Fruit fly (Drosophila melanogaster) whole organism, pupa: ENCODE results near the gene Rtel1.
A peak's percentile ranks its signal among the peaks of the same experiment; 100 is the strongest.

Source experiments
- CG10348 ChIP-seq: fragments of 200-800 bp; sonication (Bioruptor generic); IDR thresholded peaks from 2 replicates; pipeline ENCODE4 v1.3.6; 2022; ENCODE audit warnings: missing biosample characterization, missing genetic modification characterization
- CG12605 ChIP-seq: fragments of 200-800 bp; sonication (Bioruptor generic); IDR thresholded peaks from 2 replicates; pipeline ENCODE4 v1.3.6; 2022; ENCODE audit warnings: missing biosample characterization, missing genetic modification characterization
- CG13204 ChIP-seq: fragments of 200-800 bp; sonication (Bioruptor generic); optimal IDR thresholded peaks from 2 replicates; lab custom pipeline; 2018; ENCODE audit warnings: missing biosample characterization, mild to moderate bottlenecking, missing genetic modification characterization, moderate library complexity
- CG14655 ChIP-seq: fragments of 200-800 bp; sonication (Bioruptor generic); optimal IDR thresholded peaks from 3 replicates; lab custom pipeline; 2017; ENCODE audit warnings: mild to moderate bottlenecking, missing biosample characterization, missing genetic modification reagents, missing genetic modification characterization
- CG15710 ChIP-seq: fragments of 200-800 bp; sonication (Bioruptor generic); optimal IDR thresholded peaks from 2 replicates; lab custom pipeline; 2018; ENCODE audit warnings: missing biosample characterization, mild to moderate bottlenecking, missing genetic modification characterization, moderate library complexity
- CG17806 ChIP-seq: fragments of 200-800 bp; sonication (Bioruptor generic); optimal IDR thresholded peaks from 2 replicates; lab custom pipeline; 2018; ENCODE audit warnings: missing biosample characterization, mild to moderate bottlenecking, missing genetic modification characterization, moderate library complexity
- CG32121 ChIP-seq: fragments of 200-800 bp; sonication (Bioruptor generic); IDR thresholded peaks from 2 replicates; pipeline ENCODE4 v1.3.6; 2022; ENCODE audit warnings: missing biosample characterization, missing genetic modification characterization
- CG34367 ChIP-seq: fragments of 200-800 bp; sonication (Bioruptor generic); optimal IDR thresholded peaks from 2 replicates; lab custom pipeline; 2018; ENCODE audit warnings: missing biosample characterization, mild to moderate bottlenecking, missing genetic modification characterization
- CG4496 ChIP-seq: fragments of 200-800 bp; sonication (Bioruptor generic); IDR thresholded peaks from 3 replicates; pipeline ENCODE4 v1.3.6; 2022; ENCODE audit warnings: missing biosample characterization, missing genetic modification characterization
- CG8159 ChIP-seq: fragments of 200-800 bp; sonication (Bioruptor generic); optimal IDR thresholded peaks from 3 replicates; lab custom pipeline; 2018; ENCODE audit warnings: missing biosample characterization, mild to moderate bottlenecking, missing genetic modification characterization, moderate library complexity
- CG8301 ChIP-seq: fragments of 200-800 bp; sonication (Bioruptor generic); optimal IDR thresholded peaks from 2 replicates; lab custom pipeline; 2018; ENCODE audit warnings: missing biosample characterization, mild to moderate bottlenecking, missing genetic modification characterization
- CG9948 ChIP-seq: fragments of 200-800 bp; sonication (Bioruptor generic); optimal IDR thresholded peaks from 2 replicates; lab custom pipeline; 2018; ENCODE audit warnings: missing biosample characterization, mild to moderate bottlenecking, missing genetic modification characterization, moderate library complexity
- D1 ChIP-seq: fragments of 200-800 bp; sonication (Bioruptor generic); optimal IDR thresholded peaks from 2 replicates; lab custom pipeline; 2018; ENCODE audit warnings: missing biosample characterization, mild to moderate bottlenecking, missing genetic modification characterization, moderate library complexity
- EcR ChIP-seq: fragments of 200-800 bp; sonication (Bioruptor generic); optimal IDR thresholded peaks from 3 replicates; lab custom pipeline; 2019; ENCODE audit warnings: missing biosample characterization, missing genetic modification characterization, mild to moderate bottlenecking, moderate library complexity, missing genetic modification reagents
- Ets98B ChIP-seq: fragments of 200-800 bp; sonication (Bioruptor generic); IDR thresholded peaks from 2 replicates; pipeline ENCODE4 v1.3.6; 2022; ENCODE audit warnings: missing biosample characterization, missing genetic modification characterization
- Pif1A ChIP-seq: fragments of 200-800 bp; sonication (Bioruptor generic); optimal IDR thresholded peaks from 3 replicates; lab custom pipeline; 2016; ENCODE audit warnings: missing biosample characterization, missing genetic modification characterization
- Pif1B ChIP-seq: fragments of 200-800 bp; sonication (Bioruptor generic); optimal IDR thresholded peaks from 3 replicates; lab custom pipeline; 2016; ENCODE audit warnings: missing biosample characterization, missing genetic modification characterization
- Snoo ChIP-seq: fragments of 200-800 bp; sonication (Bioruptor generic); optimal IDR thresholded peaks from 3 replicates; lab custom pipeline; 2017; ENCODE audit warnings: missing biosample characterization, mild to moderate bottlenecking, missing genetic modification characterization, inconsistent platforms
- fd96Ca ChIP-seq: fragments of 200-800 bp; sonication (Bioruptor generic); IDR thresholded peaks from 3 replicates; pipeline ENCODE4 v1.3.6; 2022; ENCODE audit warnings: missing biosample characterization, missing genetic modification characterization
- gl ChIP-seq: fragments of 200-800 bp; sonication (Bioruptor generic); optimal IDR thresholded peaks from 2 replicates; lab custom pipeline; 2018; ENCODE audit warnings: missing biosample characterization, mild to moderate bottlenecking, missing genetic modification characterization
- rn ChIP-seq: fragments of 200-800 bp; sonication (Bioruptor generic); IDR thresholded peaks from 2 replicates; pipeline ENCODE4 v1.3.6; 2022; ENCODE audit warnings: missing biosample characterization, missing genetic modification characterization

Rtel1 gene

DNA sequence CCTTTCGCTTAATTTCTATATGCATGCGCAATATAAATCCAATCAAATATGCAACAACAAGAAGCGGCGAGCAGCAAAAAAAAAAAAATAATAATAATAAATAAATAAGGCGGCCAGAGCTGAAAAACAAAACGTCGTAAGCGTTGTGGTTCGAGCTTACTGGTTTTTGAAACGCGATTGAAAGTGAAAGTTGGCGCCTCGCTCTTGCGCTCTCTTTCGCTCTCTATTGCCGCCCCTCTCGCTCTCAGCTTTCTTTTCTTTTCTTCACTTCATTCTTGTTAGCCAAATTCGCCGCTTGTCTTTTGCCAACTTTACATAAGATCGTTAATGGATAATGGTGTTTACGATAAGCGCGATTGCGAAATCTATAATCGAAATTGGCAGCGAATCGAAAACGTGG is 24.9 kb downstream of the Rtel1 start:
- TF ChIP-seq fd96Ca (no peak), D1 (tag; lab: Kevin White, UChicago) (no peak), CG9948 (tag; lab: Kevin White, UChicago) (no peak), CG10348 (GFP tag; lab: Robert Waterston, UW) (no peak), Pif1B (GFP tag; lab: Kevin White, UChicago) (no peak), gl (tag; lab: Kevin White, UChicago) (no peak)

dm6 chrX:5776547-5776946 is 29.0 kb downstream of the Rtel1 start, which contains the start of gene CG42264:
Gene CG42264 (minus strand): TSS chrX:5776647.
- TF ChIP-seq Snoo (tag; lab: Kevin White, UChicago) (no peak), Pif1B (GFP tag; lab: Kevin White, UChicago) (no peak), rn (GFP tag; lab: Robert Waterston, UW) (no peak), CG9948 (tag; lab: Kevin White, UChicago) (no peak), D1 (tag; lab: Kevin White, UChicago) (no peak)

DNA sequence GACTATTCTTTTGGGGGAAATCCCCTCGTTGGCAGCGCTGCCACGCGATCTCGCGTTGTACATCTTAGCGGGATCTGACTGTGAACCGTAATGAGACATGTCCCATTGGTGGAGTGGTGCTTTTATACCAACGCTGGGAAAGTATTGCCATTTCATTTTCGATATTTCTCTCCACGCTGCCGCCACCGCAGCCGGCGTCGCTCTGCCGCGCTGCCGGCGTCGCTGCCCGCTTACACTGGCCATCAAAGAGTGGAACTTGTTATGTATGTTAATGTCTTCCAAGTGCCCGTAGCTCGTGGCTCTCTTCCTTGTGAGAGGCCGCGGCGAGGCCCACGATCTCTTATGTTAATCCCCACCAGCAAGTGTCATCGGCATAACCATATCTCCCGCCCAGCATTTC is 34.0 kb downstream of the Rtel1 start, which contains the start of gene CG3108:
CG3108 (minus strand) TSS at position 101 of the 400 bp plus-strand sequence.
- TF ChIP-seq fd96Ca (no peak), CG8301 (tag; lab: Kevin White, UChicago) (no peak), CG10348 (GFP tag; lab: Robert Waterston, UW) (no peak), Pif1A (GFP tag; lab: Kevin White, UChicago) (no peak), EcR (GFP tag; lab: Kevin White, UChicago) (no peak), CG13204 (GFP tag; lab: Kevin White, UChicago) (no peak), gl (tag; lab: Kevin White, UChicago) (no peak), Ets98B (no peak), CG32121 (GFP tag; lab: Robert Waterston, UW) (no peak), CG12605 (GFP tag; lab: Robert Waterston, UW) (no peak), CG9948 (tag; lab: Kevin White, UChicago) (no peak), CG17806 (tag; lab: Kevin White, UChicago) (no peak), CG34367 (tag; lab: Kevin White, UChicago) (no peak), CG15710 (tag; lab: Kevin White, UChicago) (no peak), CG8159 (tag; lab: Kevin White, UChicago) (no peak), rn (GFP tag; lab: Robert Waterston, UW) (no peak), D1 (tag; lab: Kevin White, UChicago) (no peak), Snoo (tag; lab: Kevin White, UChicago) (no peak), CG4496 (GFP tag; lab: Robert Waterston, UW) (no peak)

dm6 chrX:5783260-5784040 is 35.9 kb downstream of the Rtel1 start:
- peak; percentile 56 for TF ChIP-seq Pif1A (GFP tag; lab: Kevin White, UChicago)
- peak; percentile 71 for TF ChIP-seq Ets98B
- TF ChIP-seq D1 (tag; lab: Kevin White, UChicago), result no peak
- peak; percentile 6 for TF ChIP-seq CG13204 (GFP tag; lab: Kevin White, UChicago)
- peak; percentile 50 for TF ChIP-seq CG9948 (tag; lab: Kevin White, UChicago)
- TF ChIP-seq EcR (GFP tag; lab: Kevin White, UChicago), result no peak
- no peak for TF ChIP-seq gl (tag; lab: Kevin White, UChicago)
- no peak for TF ChIP-seq CG10348 (GFP tag; lab: Robert Waterston, UW)
- TF ChIP-seq CG4496 (GFP tag; lab: Robert Waterston, UW), result peak; percentile 65; the same call in 2 of the 3 replicates
- peak; percentile 43 for TF ChIP-seq CG8301 (tag; lab: Kevin White, UChicago)
- TF ChIP-seq CG8159 (tag; lab: Kevin White, UChicago), result peak; percentile 49
- peak; percentile 78 for TF ChIP-seq fd96Ca
- TF ChIP-seq CG34367 (tag; lab: Kevin White, UChicago), result peak; percentile 40
- peak; percentile 52 for TF ChIP-seq CG14655 (GFP tag; lab: Kevin White, UChicago)
- TF ChIP-seq rn (GFP tag; lab: Robert Waterston, UW), result no peak
- peak; percentile 70 for TF ChIP-seq Snoo (tag; lab: Kevin White, UChicago)
- peak; percentile 41 for TF ChIP-seq CG15710 (tag; lab: Kevin White, UChicago)
- no peak for TF ChIP-seq CG12605 (GFP tag; lab: Robert Waterston, UW)
- peak; percentile 58 for TF ChIP-seq CG32121 (GFP tag; lab: Robert Waterston, UW)
- TF ChIP-seq Pif1B (GFP tag; lab: Kevin White, UChicago), result peak; percentile 66
- TF ChIP-seq CG17806 (tag; lab: Kevin White, UChicago), result no peak

- TF ChIP-seq fd96Ca, result peak; percentile 77
- peak; percentile 68 for TF ChIP-seq Pif1B (GFP tag; lab: Kevin White, UChicago)
- no peak for TF ChIP-seq gl (tag; lab: Kevin White, UChicago)
- TF ChIP-seq CG10348 (GFP tag; lab: Robert Waterston, UW), result 0 out of 2 replicates have a peak, but pooled peaks have one; percentile 10
- no peak for TF ChIP-seq EcR (GFP tag; lab: Kevin White, UChicago)
- no peak for TF ChIP-seq CG8159 (tag; lab: Kevin White, UChicago)
- TF ChIP-seq CG12605 (GFP tag; lab: Robert Waterston, UW), result peak; percentile 82
- no peak for TF ChIP-seq Snoo (tag; lab: Kevin White, UChicago)
- peak; percentile 83 for TF ChIP-seq Pif1A (GFP tag; lab: Kevin White, UChicago)
- peak; percentile 47 for TF ChIP-seq CG9948 (tag; lab: Kevin White, UChicago)
- peak; percentile 87 for TF ChIP-seq CG32121 (GFP tag; lab: Robert Waterston, UW)
- 0 out of 2 replicates have a peak, but pooled peaks have one; percentile 45 for TF ChIP-seq rn (GFP tag; lab: Robert Waterston, UW)
- peak; percentile 84 for TF ChIP-seq CG4496 (GFP tag; lab: Robert Waterston, UW)
- peak; percentile 48 for TF ChIP-seq CG15710 (tag; lab: Kevin White, UChicago)
- peak; percentile 11 for TF ChIP-seq CG14655 (GFP tag; lab: Kevin White, UChicago)
- TF ChIP-seq CG17806 (tag; lab: Kevin White, UChicago), result no peak
- TF ChIP-seq Ets98B, result peak; percentile 84
Measured at dm6 chrX:5786559-5786958, 39.0 kb downstream of the Rtel1 start.
